Worm (Caenorhabditis elegans): ENCODE results near the gene C42C1.8.

C42C1.8 gene

DNA sequence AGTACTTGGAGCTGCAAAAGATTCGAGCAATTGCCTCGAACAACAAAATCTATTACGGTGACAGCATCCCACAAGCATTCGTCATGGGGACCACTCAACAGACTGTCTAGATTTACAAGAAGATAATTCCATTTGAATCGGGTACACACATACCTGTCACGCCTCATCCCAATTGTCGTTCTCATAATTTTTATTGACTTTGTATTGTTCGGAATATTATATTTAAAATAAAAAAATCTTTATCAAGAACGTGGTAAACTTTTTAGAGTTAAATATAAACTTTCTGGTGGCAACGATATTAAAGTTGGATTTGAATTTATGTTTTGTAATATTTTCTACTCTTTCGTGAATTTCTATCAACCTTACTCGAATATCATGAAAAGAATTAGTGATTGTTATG, 1.7 kb upstream of the C42C1.8 start, which contains the start of gene C42C1.9:
Gene C42C1.9, plus strand, starts transcription at position 301 of the 400 bp plus-strand sequence.
- no peak for TF ChIP-seq bed-3 (GFP tag; optimal IDR thresholded peaks at IDR 0.05)
- no peak for TF ChIP-seq mls-2 (tag; optimal IDR thresholded peaks at IDR 0.05)
- no peak for TF ChIP-seq elt-1 (tag; optimal IDR thresholded peaks at IDR 0.05; ENCODE audit: borderline replicate concordance, insufficient read depth)
- no peak for TF ChIP-seq unc-62 (GFP tag; optimal IDR thresholded peaks at IDR 0.05)
- no peak for TF ChIP-seq tbx-8 (GFP tag; optimal IDR thresholded peaks at IDR 0.05)
- no peak for TF ChIP-seq nhr-2 (tag; optimal IDR thresholded peaks at IDR 0.05)
- TF ChIP-seq lsy-2 (tag; optimal IDR thresholded peaks at IDR 0.05): no peak
- TF ChIP-seq ceh-43 (GFP tag; optimal IDR thresholded peaks at IDR 0.05): no peak
- no peak for TF ChIP-seq unc-120 (tag; optimal IDR thresholded peaks at IDR 0.05; ENCODE audit: poor library complexity, severe bottlenecking)
- TF ChIP-seq ces-1 (GFP tag; optimal IDR thresholded peaks at IDR 0.05): no peak
- no peak for TF ChIP-seq ceh-83 (GFP tag; optimal IDR thresholded peaks at IDR 0.05)
- TF ChIP-seq ceh-39 (tag; optimal IDR thresholded peaks at IDR 0.05): no peak
- TF ChIP-seq hlh-1 (tag; optimal IDR thresholded peaks at IDR 0.05): no peak
- no peak for TF ChIP-seq mep-1 (tag; optimal IDR thresholded peaks at IDR 0.05)
- TF ChIP-seq ham-2 (GFP tag; optimal IDR thresholded peaks at IDR 0.05): no peak
- no peak for TF ChIP-seq mab-5 (tag; optimal IDR thresholded peaks at IDR 0.05)
- TF ChIP-seq sptf-1 (tag; optimal IDR thresholded peaks at IDR 0.05): no peak
- no peak for TF ChIP-seq unc-39 (tag; optimal IDR thresholded peaks at IDR 0.05)
- no peak for TF ChIP-seq blmp-1 (tag; optimal IDR thresholded peaks at IDR 0.05)
- TF ChIP-seq nhr-76 (tag; optimal IDR thresholded peaks at IDR 0.05): no peak

DNA sequence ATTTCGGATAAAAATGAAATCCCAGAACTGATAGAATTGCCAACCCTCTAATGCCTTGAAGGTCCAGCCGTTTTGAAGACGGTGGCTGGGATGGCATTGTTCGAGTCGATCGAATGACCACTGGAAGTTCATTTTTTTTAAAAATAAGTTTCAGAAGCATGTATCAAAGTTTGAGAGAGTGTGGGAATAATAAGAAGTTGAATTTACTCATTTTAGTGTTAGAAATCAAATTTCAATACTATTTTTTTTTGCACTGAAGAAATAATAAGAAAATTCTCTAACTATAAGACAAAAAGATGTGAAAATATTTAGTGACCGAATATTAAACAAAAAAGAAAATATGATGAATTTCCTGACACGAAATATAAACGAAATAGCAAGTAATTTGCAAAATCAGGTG, 10.3 kb downstream of the C42C1.8 start, which contains the start of gene oac-59:
Gene oac-59, minus strand, starts transcription at position 101 of the 400 bp plus-strand sequence.
- TF ChIP-seq nhr-2 (tag; optimal IDR thresholded peaks at IDR 0.05): no peak
- TF ChIP-seq nhr-76 (tag; optimal IDR thresholded peaks at IDR 0.05): no peak
- no peak for TF ChIP-seq mep-1 (tag; optimal IDR thresholded peaks at IDR 0.05)
- no peak for TF ChIP-seq snpc-4 (tag; optimal IDR thresholded peaks at IDR 0.05)
- TF ChIP-seq sem-2 (GFP tag; optimal IDR thresholded peaks at IDR 0.05): no peak
- no peak for TF ChIP-seq lin-32 (GFP tag; optimal IDR thresholded peaks at IDR 0.05)

ce11 chrIV:12302885-12303284, 12.0 kb downstream of the C42C1.8 start:
- TF ChIP-seq unc-120 (tag; optimal IDR thresholded peaks at IDR 0.05; ENCODE audit: poor library complexity, severe bottlenecking) (no peak), ces-1 (GFP tag; optimal IDR thresholded peaks at IDR 0.05) (no peak), sptf-1 (tag; optimal IDR thresholded peaks at IDR 0.05) (no peak), ztf-11 (tag; optimal IDR thresholded peaks at IDR 0.05) (no peak), hlh-1 (tag; optimal IDR thresholded peaks at IDR 0.05) (no peak), cnd-1 (tag; optimal IDR thresholded peaks at IDR 0.05) (no peak), lin-32 (GFP tag; optimal IDR thresholded peaks at IDR 0.05) (no peak), nhr-12 (tag; optimal IDR thresholded peaks at IDR 0.05) (no peak), tbx-8 (GFP tag; optimal IDR thresholded peaks at IDR 0.05) (no peak)

ce11 chrIV:12304750-12305149, 13.9 kb downstream of the C42C1.8 start:
- TF ChIP-seq elt-1 (tag; optimal IDR thresholded peaks at IDR 0.05; ENCODE audit: borderline replicate concordance, insufficient read depth): no peak
- TF ChIP-seq nhr-28 (tag; optimal IDR thresholded peaks at IDR 0.05): no peak
- no peak for TF ChIP-seq hlh-1 (tag; optimal IDR thresholded peaks at IDR 0.05)
- TF ChIP-seq nhr-237 (tag; optimal IDR thresholded peaks at IDR 0.05): no peak
- no peak for TF ChIP-seq snpc-4 (tag; optimal IDR thresholded peaks at IDR 0.05)
- no peak for TF ChIP-seq ztf-11 (tag; optimal IDR thresholded peaks at IDR 0.05)
- no peak for TF ChIP-seq ceh-83 (GFP tag; optimal IDR thresholded peaks at IDR 0.05)
- no peak for TF ChIP-seq zip-8 (tag; optimal IDR thresholded peaks at IDR 0.05)
- no peak for TF ChIP-seq nhr-2 (tag; optimal IDR thresholded peaks at IDR 0.05)
- no peak for TF ChIP-seq blmp-1 (tag; optimal IDR thresholded peaks at IDR 0.05)
- TF ChIP-seq tbx-8 (GFP tag; optimal IDR thresholded peaks at IDR 0.05): no peak
- TF ChIP-seq unc-62 (GFP tag; optimal IDR thresholded peaks at IDR 0.05): no peak
- TF ChIP-seq pha-4 (tag; optimal IDR thresholded peaks at IDR 0.05): no peak
- no peak for TF ChIP-seq ham-2 (GFP tag; optimal IDR thresholded peaks at IDR 0.05)
- TF ChIP-seq lin-13 (tag; optimal IDR thresholded peaks at IDR 0.05): no peak
- no peak for TF ChIP-seq unc-120 (tag; optimal IDR thresholded peaks at IDR 0.05; ENCODE audit: poor library complexity, severe bottlenecking)

DNA sequence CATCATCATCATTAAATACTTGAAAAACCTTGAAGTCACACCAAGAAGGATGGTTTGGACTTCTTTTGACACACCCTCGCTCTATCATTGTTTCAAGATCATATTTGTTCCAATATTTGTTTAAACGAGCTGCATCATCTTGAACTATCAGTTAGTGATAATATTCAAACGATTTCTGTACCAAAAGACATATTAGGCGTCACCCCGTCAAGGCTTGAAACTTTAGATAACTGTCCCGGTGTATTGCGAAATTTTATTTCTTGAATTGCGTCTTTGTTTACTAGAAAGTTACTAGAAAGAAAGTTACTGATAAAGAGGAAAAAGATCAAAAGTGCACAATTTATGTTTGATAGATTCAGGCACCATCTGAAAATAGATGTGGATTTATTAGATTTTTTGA, 15.1 kb downstream of the C42C1.8 start:
- no peak for TF ChIP-seq bed-3 (GFP tag; optimal IDR thresholded peaks at IDR 0.05)
- no peak for TF ChIP-seq snpc-4 (tag; optimal IDR thresholded peaks at IDR 0.05)
- TF ChIP-seq ham-2 (GFP tag; optimal IDR thresholded peaks at IDR 0.05): no peak
- TF ChIP-seq lin-32 (GFP tag; optimal IDR thresholded peaks at IDR 0.05): no peak
- no peak for TF ChIP-seq lsy-2 (tag; optimal IDR thresholded peaks at IDR 0.05)
- TF ChIP-seq drap-1 (GFP tag; optimal IDR thresholded peaks at IDR 0.05): no peak
